Worm (Caenorhabditis elegans): ENCODE results near the gene pals-38.

Gene pals-38

DNA sequence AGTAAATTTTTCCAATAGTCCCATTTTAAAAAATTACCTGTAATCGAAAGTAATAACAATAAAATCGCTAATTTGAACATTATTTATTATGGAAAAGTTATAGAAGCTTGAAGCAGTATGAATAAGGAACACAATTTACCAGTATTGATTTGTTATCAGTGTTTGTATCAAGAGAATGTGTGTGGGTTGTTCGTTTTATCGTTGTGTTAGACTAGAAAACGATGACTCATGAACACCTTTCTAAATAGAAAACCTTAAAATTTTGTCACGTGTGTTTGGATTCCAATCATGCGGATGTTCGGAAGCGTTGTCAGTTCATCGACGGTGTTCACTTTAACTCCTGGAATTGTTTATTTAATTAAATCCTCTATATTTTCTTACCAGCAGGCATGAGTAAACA is 14.7 kb downstream of the pals-38 start, which contains the start of gene C54D10.13:
Gene C54D10.13, minus strand, starts transcription at position 179 of the 400 bp plus-strand sequence.
- no peak for TF ChIP-seq ahr-1 (tag; optimal IDR thresholded peaks at IDR 0.05)
- TF ChIP-seq hlh-30 (tag; optimal IDR thresholded peaks at IDR 0.05; ENCODE audit: insufficient read depth) = no peak
- TF ChIP-seq madf-2 (tag; optimal IDR thresholded peaks at IDR 0.05) = no peak
- TF ChIP-seq ttx-3 (tag; optimal IDR thresholded peaks at IDR 0.05) = no peak

DNA sequence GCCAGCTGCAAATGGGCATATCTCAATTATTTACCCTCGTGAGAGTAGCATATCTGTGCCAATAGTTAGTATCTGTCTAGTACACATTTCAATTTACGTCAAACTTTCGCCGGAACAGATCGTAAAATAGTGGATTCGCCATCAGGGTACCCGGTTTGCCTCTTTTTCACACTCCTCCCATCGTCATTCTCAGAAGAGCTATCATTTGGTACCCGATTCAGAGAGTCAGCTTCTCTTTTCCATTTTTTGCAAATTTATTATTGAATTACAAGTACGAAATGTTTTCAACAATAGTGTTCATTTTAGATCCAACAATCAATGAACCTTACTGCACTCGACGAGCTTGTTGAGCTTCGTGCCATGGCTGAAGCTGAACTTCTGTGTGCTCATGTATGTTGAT is 17.8 kb downstream of the pals-38 start, which contains the start of gene C54D10.5:
Gene C54D10.5, plus strand, starts transcription at position 301 of the 400 bp plus-strand sequence.
- no peak for TF ChIP-seq elt-4 (tag; optimal IDR thresholded peaks at IDR 0.05)
- TF ChIP-seq ceh-24 (tag; optimal IDR thresholded peaks at IDR 0.05) = no peak
- no peak for TF ChIP-seq pha-4 (tag; optimal IDR thresholded peaks at IDR 0.05)
- no peak for TF ChIP-seq unc-55 (GFP tag; optimal IDR thresholded peaks at IDR 0.05)
- TF ChIP-seq elt-2 (tag; optimal IDR thresholded peaks at IDR 0.05) = no peak
- TF ChIP-seq madf-2 (tag; optimal IDR thresholded peaks at IDR 0.05) = no peak
- TF ChIP-seq ceh-45 (GFP tag; IDR thresholded peaks at IDR 0.05) = no peak
- no peak for TF ChIP-seq zip-5 (tag; optimal IDR thresholded peaks at IDR 0.05)
- TF ChIP-seq hlh-15 (tag; optimal IDR thresholded peaks at IDR 0.05) = no peak
- no peak for TF ChIP-seq ceh-18 (tag; optimal IDR thresholded peaks at IDR 0.05)
- TF ChIP-seq sdc-2 (tag; optimal IDR thresholded peaks at IDR 0.05) = no peak

DNA sequence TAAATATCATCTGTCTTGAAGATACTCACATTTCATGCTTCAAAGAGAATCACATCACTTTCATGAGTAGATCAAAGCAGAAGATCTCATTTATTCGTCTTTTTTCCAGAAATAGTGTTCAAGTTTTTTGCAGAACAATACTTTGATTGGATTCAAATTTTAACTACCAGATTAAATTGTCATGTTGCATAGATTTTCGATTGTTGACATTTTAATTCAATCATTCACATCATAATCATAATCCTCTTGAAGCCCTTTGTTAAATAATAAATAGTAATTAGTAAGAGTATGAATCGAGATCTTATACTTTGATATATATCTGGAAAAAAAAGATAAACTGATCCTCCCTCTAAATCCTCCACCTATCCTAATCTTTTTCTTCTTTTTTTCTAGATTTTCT is 19.0 kb downstream of the pals-38 start:
- TF ChIP-seq dve-1 (tag; optimal IDR thresholded peaks at IDR 0.05) (no peak), dmd-4 (tag; optimal IDR thresholded peaks at IDR 0.05; ENCODE audit: borderline replicate concordance) (no peak), madf-2 (tag; optimal IDR thresholded peaks at IDR 0.05) (no peak), T23F11.4 (GFP tag; optimal IDR thresholded peaks at IDR 0.05) (no peak), ceh-9 (tag; optimal IDR thresholded peaks at IDR 0.05) (no peak), ceh-30 (tag; optimal IDR thresholded peaks at IDR 0.05) (no peak)

DNA sequence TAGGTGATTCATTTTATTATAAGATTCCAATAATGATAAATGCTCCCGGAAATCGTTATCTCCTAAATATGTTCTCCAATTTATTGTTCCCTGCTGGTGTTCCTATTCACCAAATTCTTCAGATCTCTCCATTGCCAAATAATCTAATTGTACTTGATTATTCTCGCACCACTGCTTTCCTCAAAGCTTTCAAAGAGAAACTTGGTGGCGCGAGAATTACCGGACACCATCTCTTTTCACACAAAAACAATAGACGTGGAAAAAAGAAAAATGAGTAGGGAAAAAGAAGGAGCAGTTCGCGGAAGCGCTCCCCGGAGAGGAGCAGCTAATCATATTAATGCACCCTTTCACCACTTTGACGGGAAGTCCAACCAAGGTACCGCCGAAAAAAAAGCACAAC is 25.4 kb downstream of the pals-38 start:
- peak; percentile 62 for TF ChIP-seq ceh-31 (tag; optimal IDR thresholded peaks at IDR 0.05)
- no peak for TF ChIP-seq ceh-14 (tag; optimal IDR thresholded peaks at IDR 0.05)
- TF ChIP-seq unc-42 (tag; optimal IDR thresholded peaks at IDR 0.05) = peak; percentile 53
- no peak for TF ChIP-seq pqm-1 (tag; optimal IDR thresholded peaks at IDR 0.05)

DNA sequence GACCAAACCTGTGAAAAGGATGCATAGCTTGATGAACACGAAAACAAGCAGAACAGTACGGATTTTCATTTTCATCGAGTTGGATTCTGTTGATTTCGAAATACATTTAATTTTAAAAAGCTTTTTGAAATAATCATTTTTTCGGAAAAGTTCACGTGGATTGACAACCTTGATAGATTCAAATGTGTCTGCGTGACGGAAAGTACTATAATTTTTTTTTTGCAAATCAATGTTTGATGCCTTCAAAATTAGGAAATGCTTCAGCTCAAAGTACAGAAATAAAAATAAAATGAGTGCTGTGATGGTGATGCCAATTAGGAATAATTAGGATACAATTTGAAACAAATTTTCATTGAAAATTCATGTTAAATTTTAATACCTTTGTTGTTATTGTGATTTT is 26.0 kb downstream of the pals-38 start, which contains the start of gene C54D10.4:
Gene C54D10.4, minus strand, starts transcription at position 101 of the 400 bp plus-strand sequence.
- no peak for TF ChIP-seq unc-86 (tag; optimal IDR thresholded peaks at IDR 0.05)
- TF ChIP-seq ceh-48 (tag; optimal IDR thresholded peaks at IDR 0.05) = no peak
- TF ChIP-seq ceh-6 (GFP tag; optimal IDR thresholded peaks at IDR 0.05) = no peak
- TF ChIP-seq nhr-11 (tag; optimal IDR thresholded peaks at IDR 0.05) = no peak
- TF ChIP-seq ceh-14 (tag; optimal IDR thresholded peaks at IDR 0.05) = no peak
- no peak for TF ChIP-seq ceh-9 (tag; optimal IDR thresholded peaks at IDR 0.05)
- no peak for TF ChIP-seq unc-42 (tag; optimal IDR thresholded peaks at IDR 0.05)
- TF ChIP-seq elt-2 (tag; optimal IDR thresholded peaks at IDR 0.05) = no peak
- no peak for TF ChIP-seq pag-3 (tag; optimal IDR thresholded peaks at IDR 0.05; ENCODE audit: borderline replicate concordance)
- no peak for TF ChIP-seq ama-1 (optimal IDR thresholded peaks at IDR 0.05)
- TF ChIP-seq pqm-1 (tag; optimal IDR thresholded peaks at IDR 0.05) = no peak
- TF ChIP-seq pax-1 (tag; optimal IDR thresholded peaks at IDR 0.05) = no peak
- TF ChIP-seq pat-9 (tag; optimal IDR thresholded peaks at IDR 0.05) = no peak
- no peak for TF ChIP-seq sox-2 (GFP tag; IDR thresholded peaks at IDR 0.05)
- no peak for TF ChIP-seq fkh-10 (GFP tag; optimal IDR thresholded peaks at IDR 0.05)
- TF ChIP-seq ets-4 (tag; optimal IDR thresholded peaks at IDR 0.05) = no peak
- TF ChIP-seq ceh-34 (tag; optimal IDR thresholded peaks at IDR 0.05) = no peak
